Fruit fly (Drosophila melanogaster): Measurements from ENCODE around the gene Sfp24Bd.

Sfp24Bd gene

dm6 chr2L:3685139-3685851 is 16.4 kb upstream of the Sfp24Bd start (continued):
- no peak for TF ChIP-seq HLH3B (GFP tag; IDR thresholded peaks at IDR 0.05)
- TF ChIP-seq nom (GFP tag; optimal IDR thresholded peaks at IDR 0.05): no peak
- TF ChIP-seq salm (tag; optimal IDR thresholded peaks at IDR 0.05): no peak
- no peak for TF ChIP-seq NC2α (GFP tag; optimal IDR thresholded peaks at IDR 0.05)
- TF ChIP-seq Atf3 (GFP tag; optimal IDR thresholded peaks at IDR 0.05): no peak
- TF ChIP-seq ap (GFP tag; IDR thresholded peaks at IDR 0.05): no peak
- no peak for TF ChIP-seq dpn (GFP tag; optimal IDR thresholded peaks at IDR 0.05)
- no peak for TF ChIP-seq chinmo (GFP tag; IDR thresholded peaks at IDR 0.05; ENCODE audit: partially characterized antibody)
- peak in 1 of 2 experiments; percentile 19 for TF ChIP-seq chif (GFP tag; optimal IDR thresholded peaks at IDR 0.05)
- TF ChIP-seq scrt (GFP tag; optimal IDR thresholded peaks at IDR 0.05): no peak
- TF ChIP-seq CG13775 (GFP tag; optimal IDR thresholded peaks at IDR 0.05): no peak
- TF ChIP-seq wdn (GFP tag; IDR thresholded peaks at IDR 0.05): no peak
- TF ChIP-seq NK7.1 (GFP tag; optimal IDR thresholded peaks at IDR 0.05): no peak
- TF ChIP-seq CG2202 (tag; optimal IDR thresholded peaks at IDR 0.05): peak; percentile 3
- TF ChIP-seq ems (GFP tag; optimal IDR thresholded peaks at IDR 0.05): no peak
- TF ChIP-seq CG32532 (GFP tag; IDR thresholded peaks at IDR 0.05): no peak
- TF ChIP-seq CG4820 (GFP tag; optimal IDR thresholded peaks at IDR 0.05): peak; percentile 27
- TF ChIP-seq CG2116 (GFP tag; optimal IDR thresholded peaks at IDR 0.05): no peak
- TF ChIP-seq bowl (GFP tag; IDR thresholded peaks at IDR 0.05): no peak
- TF ChIP-seq kni (GFP tag; optimal IDR thresholded peaks at IDR 0.05): no peak
- no peak for TF ChIP-seq CG10274 (GFP tag; optimal IDR thresholded peaks at IDR 0.05)
- no peak for TF ChIP-seq CG8478 (optimal IDR thresholded peaks at IDR 0.05)
- TF ChIP-seq da (GFP tag; optimal IDR thresholded peaks at IDR 0.05): no peak
- no peak for TF ChIP-seq D19A (tag; optimal IDR thresholded peaks at IDR 0.05)
- TF ChIP-seq kay (GFP tag; optimal IDR thresholded peaks at IDR 0.05): no peak
- TF ChIP-seq CG11504 (tag; optimal IDR thresholded peaks at IDR 0.05): no peak
- no peak for TF ChIP-seq Hand (GFP tag; optimal IDR thresholded peaks at IDR 0.05)
- TF ChIP-seq ato (GFP tag; IDR thresholded peaks at IDR 0.05; ENCODE audit: partially characterized antibody): no peak
- no peak for TF ChIP-seq CG11456 (GFP tag; IDR thresholded peaks at IDR 0.05)
- no peak for TF ChIP-seq CG4360 (GFP tag; IDR thresholded peaks at IDR 0.05)
- TF ChIP-seq CG18476 (GFP tag; optimal IDR thresholded peaks at IDR 0.05): no peak
- no peak for TF ChIP-seq CG9932 (GFP tag; IDR thresholded peaks at IDR 0.05)
- TF ChIP-seq Doc3 (GFP tag; IDR thresholded peaks at IDR 0.05; ENCODE audit: partially characterized antibody): no peak
- no peak for TF ChIP-seq CG6791 (GFP tag; IDR thresholded peaks at IDR 0.05; ENCODE audit: partially characterized antibody)
- no peak for TF ChIP-seq phol (tag; optimal IDR thresholded peaks at IDR 0.05)
- TF ChIP-seq klu (GFP tag; IDR thresholded peaks at IDR 0.05): no peak
- TF ChIP-seq zfh2 (GFP tag; optimal IDR thresholded peaks at IDR 0.05): no peak
- TF ChIP-seq ewg (GFP tag; optimal IDR thresholded peaks at IDR 0.05): no peak
- TF ChIP-seq CG12219 (GFP tag; optimal IDR thresholded peaks at IDR 0.05): no peak
- no peak for TF ChIP-seq Fer3 (tag; optimal IDR thresholded peaks at IDR 0.05)
- TF ChIP-seq CG8388 (GFP tag; optimal IDR thresholded peaks at IDR 0.05): no peak
- no peak for TF ChIP-seq CG8290 (GFP tag; optimal IDR thresholded peaks at IDR 0.05)
- TF ChIP-seq CG8290 (tag; optimal IDR thresholded peaks at IDR 0.05): no peak
- TF ChIP-seq ttk (GFP tag; IDR thresholded peaks at IDR 0.05): peak; percentile 22; the same call in 1 of the 2 replicates
- TF ChIP-seq nau (GFP tag; optimal IDR thresholded peaks at IDR 0.05): no peak
- TF ChIP-seq Dek (tag; optimal IDR thresholded peaks at IDR 0.05): no peak
- no peak for TF ChIP-seq esg (GFP tag; conservative IDR thresholded peaks at IDR 0.05)
- no peak for TF ChIP-seq Blimp-1 (GFP tag; optimal IDR thresholded peaks at IDR 0.05)
- no peak for TF ChIP-seq lmd (GFP tag; IDR thresholded peaks at IDR 0.05)
- no peak for TF ChIP-seq bab2 (GFP tag; optimal IDR thresholded peaks at IDR 0.05)
- TF ChIP-seq zen (tag; optimal IDR thresholded peaks at IDR 0.05): peak; percentile 40
